Worm (Caenorhabditis elegans) whole organism, mixed stage, embryonic: ENCODE data around the gene pes-23.

ENCODE experiments used
- bed-3 ChIP-seq: fragments of 200-800 bp; sonication (Bioruptor generic); optimal IDR thresholded peaks from 3 replicates; lab custom pipeline; 2018; ENCODE audit warnings: mild to moderate bottlenecking, missing genetic modification characterization, moderate library complexity, missing compliant biosample characterization
- ceh-43 ChIP-seq: fragments of 200-800 bp; sonication (Bioruptor generic); optimal IDR thresholded peaks from 2 replicates; lab custom pipeline; 2018; ENCODE audit warnings: mild to moderate bottlenecking, missing genetic modification characterization, moderate library complexity, missing compliant biosample characterization
- cnd-1 ChIP-seq: fragments of 200-800 bp; sonication (Bioruptor generic); optimal IDR thresholded peaks from 2 replicates; lab custom pipeline; 2018; ENCODE audit warnings: mild to moderate bottlenecking, missing genetic modification characterization, missing compliant biosample characterization
- mab-5 ChIP-seq: fragments of 150-350 bp; optimal IDR thresholded peaks from 2 replicates; lab custom pipeline; 2014; ENCODE audit warnings: missing biosample characterization, missing genetic modification characterization
- nhr-237 ChIP-seq: fragments of 150-350 bp; optimal IDR thresholded peaks from 2 replicates; lab custom pipeline; 2014; ENCODE audit warnings: missing biosample characterization, missing genetic modification characterization
- nhr-76 ChIP-seq: sonication (generic microtip); optimal IDR thresholded peaks from 2 replicates; lab custom pipeline; 2017; ENCODE audit warnings: missing biosample characterization, missing genetic modification characterization
- pha-4 ChIP-seq: fragments of 150-350 bp; optimal IDR thresholded peaks from 2 replicates; lab custom pipeline; 2018; ENCODE audit warnings: missing biosample characterization, missing genetic modification reagents, missing genetic modification characterization
- sem-2 ChIP-seq: fragments of 200-800 bp; sonication (Bioruptor generic); optimal IDR thresholded peaks from 2 replicates; lab custom pipeline; 2018; ENCODE audit warnings: mild to moderate bottlenecking, missing genetic modification characterization, missing compliant biosample characterization
- snpc-4 ChIP-seq: fragments of 150-350 bp; optimal IDR thresholded peaks from 2 replicates; lab custom pipeline; 2014; ENCODE audit warnings: missing biosample characterization, missing genetic modification characterization
- tbx-8 ChIP-seq: fragments of 200-800 bp; sonication (Bioruptor generic); optimal IDR thresholded peaks from 2 replicates; lab custom pipeline; 2018; ENCODE audit warnings: mild to moderate bottlenecking, missing genetic modification characterization, moderate library complexity, missing compliant biosample characterization
- unc-120 ChIP-seq: sonication (generic microtip); optimal IDR thresholded peaks from 2 replicates; lab custom pipeline; 2017; ENCODE audit warnings: missing genetic modification characterization, missing compliant biosample characterization; ENCODE audit not compliant: poor library complexity, severe bottlenecking
- unc-62 ChIP-seq: fragments of 150-350 bp; optimal IDR thresholded peaks from 2 replicates; lab custom pipeline; 2014; ENCODE audit warnings: missing biosample characterization, missing genetic modification reagents, missing genetic modification characterization

ce11 chrX:6953339-6953738 is 52.2 kb downstream of the pes-23 start:
- TF ChIP-seq cnd-1 (tag; lab: Kevin White, UChicago) (no peak), nhr-237 (tag; lab: Kevin White, UChicago) (no peak), nhr-76 (no peak), bed-3 (no peak), pha-4 (tag; lab: Kevin White, UChicago) (no peak), unc-120 (tag; lab: Kevin White, UChicago) (no peak), snpc-4 (tag; lab: Kevin White, UChicago) (no peak), mab-5 (tag; lab: Kevin White, UChicago) (no peak), tbx-8 (GFP tag; lab: Kevin White, UChicago) (no peak), unc-62 (GFP tag; lab: Kevin White, UChicago) (no peak), ceh-43 (no peak), sem-2 (no peak)
